Worm (Caenorhabditis elegans): ENCODE results near the gene C02E7.8.

DNA sequence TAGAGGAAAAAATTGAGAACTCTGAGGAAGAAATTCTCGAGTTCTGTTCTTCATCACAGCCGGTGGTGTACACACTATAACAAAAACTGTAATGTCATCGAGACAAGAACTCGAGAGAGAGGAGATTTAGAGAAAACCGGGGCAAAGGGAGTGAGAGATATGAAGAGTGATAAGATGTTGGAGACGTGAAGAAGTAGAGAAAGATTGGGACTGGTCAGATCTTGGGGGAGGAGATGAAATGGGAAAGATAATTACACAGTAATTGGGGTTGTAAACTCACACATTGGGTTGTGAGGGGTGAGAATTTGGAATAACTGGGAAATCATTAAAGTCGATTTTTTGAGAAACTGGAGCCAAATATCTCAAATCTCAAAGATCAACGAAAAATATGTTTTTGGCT lies 45.2 kb upstream of the C02E7.8 start:
- no peak for TF ChIP-seq skn-1 (tag; optimal IDR thresholded peaks at IDR 0.05)
- TF ChIP-seq lin-13 (GFP tag; optimal IDR thresholded peaks at IDR 0.05): no peak
- TF ChIP-seq fos-1 (tag; optimal IDR thresholded peaks at IDR 0.05): no peak
- no peak for TF ChIP-seq ama-1 (optimal IDR thresholded peaks at IDR 0.05)
- no peak for TF ChIP-seq vab-7 (GFP tag; IDR thresholded peaks at IDR 0.05)
- no peak for TF ChIP-seq set-16 (GFP tag; IDR thresholded peaks at IDR 0.05)
- no peak for TF ChIP-seq lin-15B (tag; optimal IDR thresholded peaks at IDR 0.05)
- TF ChIP-seq attf-4 (tag; optimal IDR thresholded peaks at IDR 0.05): no peak
- TF ChIP-seq egl-43 (GFP tag; IDR thresholded peaks at IDR 0.05): no peak
- TF ChIP-seq mdt-29 (GFP tag; IDR thresholded peaks at IDR 0.05): no peak
- no peak for TF ChIP-seq ceh-62 (tag; optimal IDR thresholded peaks at IDR 0.05)
- TF ChIP-seq aha-1 (tag): no peak
- TF ChIP-seq dmd-6 (GFP tag; IDR thresholded peaks at IDR 0.05): no peak
- TF ChIP-seq hmg-1.1 (GFP tag; IDR thresholded peaks at IDR 0.05): no peak

All from whole organism, L4 larva.